Fruit fly (Drosophila melanogaster): ENCODE data around the gene Msr-110.

The Msr-110 gene

dm6 chr3L:5553717-5554116 lies 23.4 kb downstream of the Msr-110 start:
- TF ChIP-seq psq (optimal IDR thresholded peaks at IDR 0.05) (no peak), h (optimal IDR thresholded peaks at IDR 0.05) (no peak), Sin3A (optimal IDR thresholded peaks at IDR 0.05) (no peak), ttk (optimal IDR thresholded peaks at IDR 0.05) (no peak), insv (optimal IDR thresholded peaks at IDR 0.05) (no peak), Myc (optimal IDR thresholded peaks at IDR 0.05) (no peak)

dm6 chr3L:5551087-5551486 lies 26.1 kb downstream of the Msr-110 start, which contains the start of gene frm:
Gene frm, minus strand, starts transcription at chr3L:5551159.
- no peak for TF ChIP-seq psq (optimal IDR thresholded peaks at IDR 0.05)
- no peak for TF ChIP-seq ttk (optimal IDR thresholded peaks at IDR 0.05)

dm6 chr3L:5548524-5549084 lies 28.5 kb downstream of the Msr-110 start:
- TF ChIP-seq insv (optimal IDR thresholded peaks at IDR 0.05), result no peak
- no peak for TF ChIP-seq psq (optimal IDR thresholded peaks at IDR 0.05)
- TF ChIP-seq Myc (optimal IDR thresholded peaks at IDR 0.05), result no peak
- TF ChIP-seq ttk (optimal IDR thresholded peaks at IDR 0.05), result no peak
- no peak for TF ChIP-seq h (optimal IDR thresholded peaks at IDR 0.05)
- no peak for TF ChIP-seq Sin3A (optimal IDR thresholded peaks at IDR 0.05)

- TF ChIP-seq h (optimal IDR thresholded peaks at IDR 0.05), result no peak
- no peak for TF ChIP-seq ttk (optimal IDR thresholded peaks at IDR 0.05)
- no peak for TF ChIP-seq Sin3A (optimal IDR thresholded peaks at IDR 0.05)
- no peak for TF ChIP-seq insv (optimal IDR thresholded peaks at IDR 0.05)
- TF ChIP-seq psq (optimal IDR thresholded peaks at IDR 0.05), result no peak
- TF ChIP-seq Myc (optimal IDR thresholded peaks at IDR 0.05), result no peak
These were observed 34.3 kb downstream of the Msr-110 start for dm6 chr3L:5542772-5543371.

- TF ChIP-seq ttk (optimal IDR thresholded peaks at IDR 0.05), result no peak
- no peak for TF ChIP-seq Myc (optimal IDR thresholded peaks at IDR 0.05)
- no peak for TF ChIP-seq h (optimal IDR thresholded peaks at IDR 0.05)
- TF ChIP-seq insv (optimal IDR thresholded peaks at IDR 0.05), result no peak
- no peak for TF ChIP-seq Sin3A (optimal IDR thresholded peaks at IDR 0.05)
- no peak for TF ChIP-seq psq (optimal IDR thresholded peaks at IDR 0.05)
These were observed 36.4 kb downstream of the Msr-110 start for dm6 chr3L:5540637-5541241.

- TF ChIP-seq Myc (optimal IDR thresholded peaks at IDR 0.05) (no peak), h (optimal IDR thresholded peaks at IDR 0.05) (no peak), ttk (optimal IDR thresholded peaks at IDR 0.05) (no peak), insv (optimal IDR thresholded peaks at IDR 0.05) (no peak), psq (optimal IDR thresholded peaks at IDR 0.05) (no peak), Sin3A (optimal IDR thresholded peaks at IDR 0.05) (no peak)
These were observed 41.5 kb downstream of the Msr-110 start, which contains the start of gene CG13285 for dm6 chr3L:5535659-5536058. Gene CG13285, minus strand, starts transcription at chr3L:5535759.

- TF ChIP-seq Sin3A (optimal IDR thresholded peaks at IDR 0.05) (no peak), ttk (optimal IDR thresholded peaks at IDR 0.05) (no peak), Myc (optimal IDR thresholded peaks at IDR 0.05) (no peak)
These were observed 42.9 kb downstream of the Msr-110 start for dm6 chr3L:5534253-5534652.

dm6 chr3L:5529241-5529640 lies 47.9 kb downstream of the Msr-110 start, which contains the start of gene Lkr:
Gene Lkr, minus strand, starts transcription at chr3L:5529341.
- TF ChIP-seq Myc (optimal IDR thresholded peaks at IDR 0.05), result no peak
- TF ChIP-seq ttk (optimal IDR thresholded peaks at IDR 0.05), result no peak
- TF ChIP-seq psq (optimal IDR thresholded peaks at IDR 0.05), result no peak
- no peak for TF ChIP-seq Sin3A (optimal IDR thresholded peaks at IDR 0.05)

- TF ChIP-seq ttk (optimal IDR thresholded peaks at IDR 0.05) (no peak), h (optimal IDR thresholded peaks at IDR 0.05) (no peak), psq (optimal IDR thresholded peaks at IDR 0.05) (no peak), Sin3A (optimal IDR thresholded peaks at IDR 0.05) (no peak), insv (optimal IDR thresholded peaks at IDR 0.05) (no peak), Myc (optimal IDR thresholded peaks at IDR 0.05) (no peak)
These were observed 54.2 kb downstream of the Msr-110 start for dm6 chr3L:5522904-5523428.

All from Kc167 (cell line).